Fruit fly (Drosophila melanogaster): ENCODE data around the gene Tsp5D.
A peak's percentile ranks its signal among the peaks of the same experiment; 100 is the strongest.

- TF ChIP-seq fd85E (GFP tag; optimal IDR thresholded peaks at IDR 0.05), result no peak
- TF ChIP-seq Eip93F (GFP tag; optimal IDR thresholded peaks at IDR 0.05), result no peak
- no peak for TF ChIP-seq cyc (GFP tag; optimal IDR thresholded peaks at IDR 0.05)
- TF ChIP-seq CG6854 (GFP tag; optimal IDR thresholded peaks at IDR 0.05), result no peak
- no peak for TF ChIP-seq OdsH (GFP tag; optimal IDR thresholded peaks at IDR 0.05)
- no peak for TF ChIP-seq Met (GFP tag; optimal IDR thresholded peaks at IDR 0.05)
- no peak for TF ChIP-seq CG11762 (GFP tag; optimal IDR thresholded peaks at IDR 0.05; ENCODE audit: insufficient read depth)
- no peak for TF ChIP-seq Smox (GFP tag; optimal IDR thresholded peaks at IDR 0.05)
- no peak for TF ChIP-seq Sox102F (GFP tag; optimal IDR thresholded peaks at IDR 0.05)
- TF ChIP-seq eg (GFP tag; IDR thresholded peaks at IDR 0.05), result 0 out of 3 replicates have a peak, but pooled peaks have one; percentile 36
- no peak for TF ChIP-seq CG10669 (GFP tag; optimal IDR thresholded peaks at IDR 0.05)
Measured at dm6 chrX:6081296-6081695, 6.6 kb upstream of the Tsp5D start, which contains the start of gene CG4660.

Measured in whole organism, prepupa.